Fruit fly (Drosophila melanogaster) whole organism, pupa: ENCODE results near the gene ct.

Experiments used
- CG10348 ChIP-seq: fragments of 200-800 bp; sonication (Bioruptor generic); IDR thresholded peaks from 2 replicates; pipeline ENCODE4 v1.3.6; 2022; ENCODE audit warnings: missing biosample characterization, missing genetic modification characterization
- CG12605 ChIP-seq: fragments of 200-800 bp; sonication (Bioruptor generic); IDR thresholded peaks from 2 replicates; pipeline ENCODE4 v1.3.6; 2022; ENCODE audit warnings: missing biosample characterization, missing genetic modification characterization
- CG13204 ChIP-seq: fragments of 200-800 bp; sonication (Bioruptor generic); optimal IDR thresholded peaks from 2 replicates; lab custom pipeline; 2018; ENCODE audit warnings: missing biosample characterization, mild to moderate bottlenecking, missing genetic modification characterization, moderate library complexity
- CG14655 ChIP-seq: fragments of 200-800 bp; sonication (Bioruptor generic); optimal IDR thresholded peaks from 3 replicates; lab custom pipeline; 2017; ENCODE audit warnings: mild to moderate bottlenecking, missing biosample characterization, missing genetic modification reagents, missing genetic modification characterization
- CG15710 ChIP-seq: fragments of 200-800 bp; sonication (Bioruptor generic); optimal IDR thresholded peaks from 2 replicates; lab custom pipeline; 2018; ENCODE audit warnings: missing biosample characterization, mild to moderate bottlenecking, missing genetic modification characterization, moderate library complexity
- CG17806 ChIP-seq: fragments of 200-800 bp; sonication (Bioruptor generic); optimal IDR thresholded peaks from 2 replicates; lab custom pipeline; 2018; ENCODE audit warnings: missing biosample characterization, mild to moderate bottlenecking, missing genetic modification characterization, moderate library complexity
- CG32121 ChIP-seq: fragments of 200-800 bp; sonication (Bioruptor generic); IDR thresholded peaks from 2 replicates; pipeline ENCODE4 v1.3.6; 2022; ENCODE audit warnings: missing biosample characterization, missing genetic modification characterization
- CG34367 ChIP-seq: fragments of 200-800 bp; sonication (Bioruptor generic); optimal IDR thresholded peaks from 2 replicates; lab custom pipeline; 2018; ENCODE audit warnings: missing biosample characterization, mild to moderate bottlenecking, missing genetic modification characterization
- CG4496 ChIP-seq: fragments of 200-800 bp; sonication (Bioruptor generic); IDR thresholded peaks from 3 replicates; pipeline ENCODE4 v1.3.6; 2022; ENCODE audit warnings: missing biosample characterization, missing genetic modification characterization
- CG8159 ChIP-seq: fragments of 200-800 bp; sonication (Bioruptor generic); optimal IDR thresholded peaks from 3 replicates; lab custom pipeline; 2018; ENCODE audit warnings: missing biosample characterization, mild to moderate bottlenecking, missing genetic modification characterization, moderate library complexity
- CG8301 ChIP-seq: fragments of 200-800 bp; sonication (Bioruptor generic); optimal IDR thresholded peaks from 2 replicates; lab custom pipeline; 2018; ENCODE audit warnings: missing biosample characterization, mild to moderate bottlenecking, missing genetic modification characterization
- CG9948 ChIP-seq: fragments of 200-800 bp; sonication (Bioruptor generic); optimal IDR thresholded peaks from 2 replicates; lab custom pipeline; 2018; ENCODE audit warnings: missing biosample characterization, mild to moderate bottlenecking, missing genetic modification characterization, moderate library complexity
- D1 ChIP-seq: fragments of 200-800 bp; sonication (Bioruptor generic); optimal IDR thresholded peaks from 2 replicates; lab custom pipeline; 2018; ENCODE audit warnings: missing biosample characterization, mild to moderate bottlenecking, missing genetic modification characterization, moderate library complexity
- EcR ChIP-seq: fragments of 200-800 bp; sonication (Bioruptor generic); optimal IDR thresholded peaks from 3 replicates; lab custom pipeline; 2019; ENCODE audit warnings: missing biosample characterization, missing genetic modification characterization, mild to moderate bottlenecking, moderate library complexity, missing genetic modification reagents
- Ets98B ChIP-seq: fragments of 200-800 bp; sonication (Bioruptor generic); IDR thresholded peaks from 2 replicates; pipeline ENCODE4 v1.3.6; 2022; ENCODE audit warnings: missing biosample characterization, missing genetic modification characterization
- Pif1A ChIP-seq: fragments of 200-800 bp; sonication (Bioruptor generic); optimal IDR thresholded peaks from 3 replicates; lab custom pipeline; 2016; ENCODE audit warnings: missing biosample characterization, missing genetic modification characterization
- Pif1B ChIP-seq: fragments of 200-800 bp; sonication (Bioruptor generic); optimal IDR thresholded peaks from 3 replicates; lab custom pipeline; 2016; ENCODE audit warnings: missing biosample characterization, missing genetic modification characterization
- Snoo ChIP-seq: fragments of 200-800 bp; sonication (Bioruptor generic); optimal IDR thresholded peaks from 3 replicates; lab custom pipeline; 2017; ENCODE audit warnings: missing biosample characterization, mild to moderate bottlenecking, missing genetic modification characterization, inconsistent platforms
- fd96Ca ChIP-seq: fragments of 200-800 bp; sonication (Bioruptor generic); IDR thresholded peaks from 3 replicates; pipeline ENCODE4 v1.3.6; 2022; ENCODE audit warnings: missing biosample characterization, missing genetic modification characterization
- gl ChIP-seq: fragments of 200-800 bp; sonication (Bioruptor generic); optimal IDR thresholded peaks from 2 replicates; lab custom pipeline; 2018; ENCODE audit warnings: missing biosample characterization, mild to moderate bottlenecking, missing genetic modification characterization
- rn ChIP-seq: fragments of 200-800 bp; sonication (Bioruptor generic); IDR thresholded peaks from 2 replicates; pipeline ENCODE4 v1.3.6; 2022; ENCODE audit warnings: missing biosample characterization, missing genetic modification characterization

Gene ct

DNA sequence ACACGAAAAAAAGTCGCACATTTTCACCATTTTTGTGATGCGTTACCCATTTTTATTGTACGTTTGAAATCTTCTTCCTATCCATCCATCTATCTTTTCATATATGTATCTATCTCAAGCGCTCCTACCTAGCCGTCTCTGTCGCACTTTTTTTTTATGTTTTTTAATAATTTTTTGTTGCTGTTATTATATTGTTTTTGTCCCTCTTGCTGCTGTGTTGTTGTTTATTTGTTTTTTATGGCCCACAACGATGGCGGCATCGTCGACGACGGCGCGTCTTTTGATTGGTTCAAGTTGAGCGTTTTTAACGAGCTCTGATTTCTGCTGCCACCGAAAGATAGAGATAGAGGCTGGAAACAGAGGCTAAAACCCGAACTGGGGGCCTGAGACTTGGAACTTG lies 39.9 kb upstream of the ct start:
- TF ChIP-seq CG4496 (GFP tag; lab: Robert Waterston, UW) (no peak), gl (tag; lab: Kevin White, UChicago) (no peak), EcR (GFP tag; lab: Kevin White, UChicago) (no peak), CG17806 (no peak), CG14655 (GFP tag; lab: Kevin White, UChicago) (no peak), Pif1B (GFP tag; lab: Kevin White, UChicago) (no peak), CG8159 (tag; lab: Kevin White, UChicago) (no peak), rn (GFP tag; lab: Robert Waterston, UW) (no peak), CG13204 (GFP tag; lab: Kevin White, UChicago) (no peak), CG32121 (GFP tag; lab: Robert Waterston, UW) (no peak), Snoo (no peak), Pif1A (GFP tag; lab: Kevin White, UChicago) (no peak), CG9948 (tag; lab: Kevin White, UChicago) (no peak), fd96Ca (no peak), CG34367 (tag; lab: Kevin White, UChicago) (no peak), D1 (tag; lab: Kevin White, UChicago) (no peak), CG8301 (tag; lab: Kevin White, UChicago) (no peak), CG10348 (no peak), Ets98B (GFP tag; lab: Robert Waterston, UW) (no peak), CG15710 (tag; lab: Kevin White, UChicago) (no peak)

DNA sequence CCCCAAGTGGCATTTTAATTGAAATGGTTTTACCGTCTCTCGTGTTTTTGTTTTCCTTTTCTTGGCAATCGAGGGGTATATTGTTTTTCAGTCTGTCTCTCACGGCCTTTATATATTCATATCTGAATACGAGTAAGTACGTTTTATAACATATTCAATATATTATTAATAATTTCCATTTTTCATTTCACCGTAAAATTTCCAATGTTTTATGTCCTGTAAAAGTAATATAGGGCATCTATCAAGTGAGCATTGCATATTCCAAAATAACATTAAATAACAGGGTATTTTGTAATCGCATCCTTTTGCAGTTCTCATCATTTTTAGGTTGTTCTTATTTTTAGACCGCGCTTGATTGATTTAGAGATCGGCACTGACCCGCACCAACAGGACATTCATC lies 38.5 kb upstream of the ct start:
- TF ChIP-seq CG12605 (GFP tag; lab: Robert Waterston, UW) (no peak), rn (GFP tag; lab: Robert Waterston, UW) (no peak), D1 (tag; lab: Kevin White, UChicago) (no peak), gl (tag; lab: Kevin White, UChicago) (no peak), CG4496 (GFP tag; lab: Robert Waterston, UW) (no peak), CG10348 (no peak), CG14655 (GFP tag; lab: Kevin White, UChicago) (no peak), fd96Ca (no peak), CG15710 (tag; lab: Kevin White, UChicago) (no peak), CG32121 (GFP tag; lab: Robert Waterston, UW) (no peak), CG17806 (no peak), CG13204 (GFP tag; lab: Kevin White, UChicago) (no peak), EcR (GFP tag; lab: Kevin White, UChicago) (no peak), CG8159 (tag; lab: Kevin White, UChicago) (no peak)

DNA sequence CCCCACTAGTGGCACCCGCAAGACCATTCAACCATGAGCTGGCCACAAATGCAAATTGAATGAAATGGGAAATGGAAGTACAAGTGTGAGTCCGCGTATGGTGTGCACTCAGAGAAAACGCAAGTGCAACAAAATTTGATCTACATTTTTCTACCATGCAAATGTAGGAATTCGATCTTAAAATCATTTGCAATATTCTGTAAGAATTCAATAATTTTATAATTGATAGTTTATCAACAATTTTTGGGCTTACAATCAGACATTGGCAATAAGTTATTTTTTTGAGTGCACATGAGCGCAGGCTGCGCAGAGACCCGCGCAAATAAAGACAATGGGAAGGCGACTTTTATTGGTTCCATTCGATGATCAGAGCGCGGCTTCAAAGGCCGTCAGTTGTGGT lies 37.0 kb upstream of the ct start:
- TF ChIP-seq rn (GFP tag; lab: Robert Waterston, UW): no peak
- peak; percentile 38 for TF ChIP-seq CG9948 (tag; lab: Kevin White, UChicago)
- peak; percentile 42 for TF ChIP-seq Snoo
- TF ChIP-seq CG32121 (GFP tag; lab: Robert Waterston, UW): peak; percentile 52
- no peak for TF ChIP-seq gl (tag; lab: Kevin White, UChicago)
- no peak for TF ChIP-seq CG4496 (GFP tag; lab: Robert Waterston, UW)
- peak; percentile 26; the same call in 1 of the 2 replicates for TF ChIP-seq Ets98B (GFP tag; lab: Robert Waterston, UW)
- TF ChIP-seq CG17806: peak; percentile 62
- TF ChIP-seq CG15710 (tag; lab: Kevin White, UChicago): peak; percentile 56
- TF ChIP-seq CG34367 (tag; lab: Kevin White, UChicago): peak; percentile 36
- peak; percentile 43 for TF ChIP-seq Pif1B (GFP tag; lab: Kevin White, UChicago)
- peak; percentile 9 for TF ChIP-seq D1 (tag; lab: Kevin White, UChicago)
- TF ChIP-seq fd96Ca: 0 out of 3 replicates have a peak, but pooled peaks have one; percentile 42
- peak; percentile 46 for TF ChIP-seq CG14655 (GFP tag; lab: Kevin White, UChicago)
- TF ChIP-seq CG8159 (tag; lab: Kevin White, UChicago): peak; percentile 66
- TF ChIP-seq CG12605 (GFP tag; lab: Robert Waterston, UW): no peak
- TF ChIP-seq Pif1A (GFP tag; lab: Kevin White, UChicago): peak; percentile 53
- peak; percentile 43 for TF ChIP-seq CG8301 (tag; lab: Kevin White, UChicago)
- TF ChIP-seq, all 21 proteins: peak for 14

DNA sequence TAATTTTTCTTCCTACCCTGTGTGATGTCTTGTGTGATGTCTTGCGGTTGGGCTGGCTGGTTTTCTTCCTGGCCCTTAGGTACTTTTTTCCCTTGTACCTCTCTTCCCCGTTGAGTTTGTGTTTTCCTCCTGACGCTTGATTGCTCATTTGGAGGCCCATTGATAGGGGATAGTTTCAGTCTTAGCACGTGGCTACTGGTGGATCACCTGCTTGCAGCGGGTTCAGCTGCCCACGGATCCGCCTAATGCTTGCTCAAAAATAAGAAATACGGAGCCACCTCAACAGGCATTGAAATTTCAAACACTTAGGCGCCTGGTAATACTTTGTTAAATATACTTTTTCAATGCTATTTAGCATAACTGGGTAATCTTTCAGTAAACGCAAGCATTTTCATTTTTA lies 34.2 kb upstream of the ct start, which contains the start of gene CG11369:
Gene CG11369 (plus strand): TSS at position 301 of the 400 bp plus-strand sequence.
- no peak for TF ChIP-seq rn (GFP tag; lab: Robert Waterston, UW)
- no peak for TF ChIP-seq Pif1B (GFP tag; lab: Kevin White, UChicago)
- TF ChIP-seq gl (tag; lab: Kevin White, UChicago): no peak
- no peak for TF ChIP-seq CG17806
- no peak for TF ChIP-seq CG13204 (GFP tag; lab: Kevin White, UChicago)

DNA sequence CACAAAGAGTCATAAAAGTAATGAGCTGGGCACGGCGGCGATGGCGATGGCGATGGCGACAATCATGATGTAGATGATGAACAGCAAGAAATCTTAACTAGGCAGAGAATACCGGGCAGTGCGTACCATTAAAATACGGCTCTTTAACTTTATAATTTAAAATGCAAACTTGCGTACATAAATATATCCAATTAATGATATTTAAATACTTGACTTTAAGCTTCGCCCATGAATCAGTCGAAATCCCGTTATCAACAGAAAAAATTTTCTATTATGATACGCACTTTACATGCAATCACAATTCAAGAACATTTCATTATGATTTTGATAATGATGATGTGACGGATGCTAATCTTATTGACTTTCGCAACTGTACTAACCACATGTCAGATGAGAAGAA lies 29.2 kb upstream of the ct start:
- no peak for TF ChIP-seq CG10348
- no peak for TF ChIP-seq rn (GFP tag; lab: Robert Waterston, UW)
- no peak for TF ChIP-seq gl (tag; lab: Kevin White, UChicago)
- no peak for TF ChIP-seq CG13204 (GFP tag; lab: Kevin White, UChicago)
- TF ChIP-seq CG9948 (tag; lab: Kevin White, UChicago): peak; percentile 28
- TF ChIP-seq CG8159 (tag; lab: Kevin White, UChicago): peak; percentile 24
- peak; percentile 55 for TF ChIP-seq CG8301 (tag; lab: Kevin White, UChicago)
- peak; percentile 42 for TF ChIP-seq Ets98B (GFP tag; lab: Robert Waterston, UW)
- TF ChIP-seq CG4496 (GFP tag; lab: Robert Waterston, UW): peak; percentile 73
- peak; percentile 25 for TF ChIP-seq Pif1A (GFP tag; lab: Kevin White, UChicago)
- 0 out of 2 replicates have a peak, but pooled peaks have one; percentile 36 for TF ChIP-seq CG12605 (GFP tag; lab: Robert Waterston, UW)
- TF ChIP-seq fd96Ca: 0 out of 3 replicates have a peak, but pooled peaks have one; percentile 16
- TF ChIP-seq CG17806: peak; percentile 39
- TF ChIP-seq Snoo: no peak
- TF ChIP-seq CG14655 (GFP tag; lab: Kevin White, UChicago): peak; percentile 69
- no peak for TF ChIP-seq D1 (tag; lab: Kevin White, UChicago)
- peak; percentile 22 for TF ChIP-seq CG15710 (tag; lab: Kevin White, UChicago)
- TF ChIP-seq CG32121 (GFP tag; lab: Robert Waterston, UW): peak; percentile 34; the same call in 1 of the 2 replicates
- no peak for TF ChIP-seq Pif1B (GFP tag; lab: Kevin White, UChicago)
- TF ChIP-seq CG34367 (tag; lab: Kevin White, UChicago): peak; percentile 24
- no peak for TF ChIP-seq EcR (GFP tag; lab: Kevin White, UChicago)
